Fruit fly (Drosophila melanogaster) whole organism, embryonic: ENCODE measurements around the gene Ifrd1.

ENCODE experiments used
- Antp ChIP-seq: fragments of 200-800 bp; sonication (Bioruptor generic); optimal IDR thresholded peaks from 3 replicates; lab custom pipeline; 2016; ENCODE audit warnings: missing biosample characterization, missing genetic modification characterization
- Bdp1 ChIP-seq: fragments of 200-800 bp; sonication (Bioruptor generic); optimal IDR thresholded peaks from 3 replicates; lab custom pipeline; 2016; ENCODE audit warnings: missing biosample characterization, missing genetic modification characterization
- CG10959 ChIP-seq: fragments of 200-800 bp; sonication (Bioruptor generic); IDR thresholded peaks from 2 replicates; pipeline ENCODE4 v1.3.6; 2022; ENCODE audit warnings: missing biosample characterization, missing genetic modification characterization
- CG10979 ChIP-seq: fragments of 200-800 bp; sonication (Bioruptor generic); optimal IDR thresholded peaks from 2 replicates; lab custom pipeline; 2018; ENCODE audit warnings: missing biosample characterization, mild to moderate bottlenecking, missing genetic modification characterization, moderate library complexity
- CG12236 ChIP-seq: fragments of 200-800 bp; sonication (Bioruptor generic); optimal IDR thresholded peaks from 2 replicates; lab custom pipeline; 2016; ENCODE audit warnings: missing biosample characterization, missing genetic modification characterization
- CG12744 ChIP-seq: fragments of 200-800 bp; sonication (Bioruptor generic); optimal IDR thresholded peaks from 2 replicates; lab custom pipeline; 2016; ENCODE audit warnings: missing biosample characterization, missing genetic modification characterization
- CG13287 ChIP-seq: fragments of 200-800 bp; sonication (Bioruptor generic); IDR thresholded peaks from 2 replicates; pipeline ENCODE4 v1.3.6; 2022; ENCODE audit warnings: missing biosample characterization, missing genetic modification characterization; ENCODE audit not compliant: partially characterized antibody
- CG17328 ChIP-seq: fragments of 200-800 bp; sonication (Bioruptor generic); IDR thresholded peaks from 2 replicates; pipeline ENCODE4 v1.3.6; 2022; ENCODE audit warnings: missing biosample characterization, missing genetic modification characterization
- CG30020 ChIP-seq: fragments of 200-800 bp; optimal IDR thresholded peaks from 2 replicates; lab custom pipeline; 2019; ENCODE audit warnings: missing biosample characterization, mild to moderate bottlenecking, missing genetic modification characterization, moderate library complexity
- CG31365 ChIP-seq: fragments of 200-800 bp; sonication (Bioruptor generic); optimal IDR thresholded peaks from 2 replicates; lab custom pipeline; 2018; ENCODE audit warnings: missing biosample characterization, mild to moderate bottlenecking, missing genetic modification characterization
- CG32532 ChIP-seq: fragments of 200-800 bp; sonication (Bioruptor generic); IDR thresholded peaks from 2 replicates; pipeline ENCODE4 v1.3.6; 2022; ENCODE audit warnings: missing biosample characterization, missing genetic modification characterization
- CG4328 ChIP-seq: fragments of 200-800 bp; sonication (Bioruptor generic); optimal IDR thresholded peaks from 3 replicates; lab custom pipeline; 2017; ENCODE audit warnings: missing biosample characterization, missing genetic modification reagents, missing genetic modification characterization
- CG6254 ChIP-seq: fragments of 200-800 bp; sonication (Bioruptor generic); optimal IDR thresholded peaks from 3 replicates; lab custom pipeline; 2017; ENCODE audit warnings: mild to moderate bottlenecking, missing biosample characterization, missing genetic modification reagents, missing genetic modification characterization
- CG6683 ChIP-seq: fragments of 200-800 bp; sonication (Bioruptor generic); optimal IDR thresholded peaks from 2 replicates; lab custom pipeline; 2017; ENCODE audit warnings: missing biosample characterization, mild to moderate bottlenecking, missing genetic modification characterization, missing genetic modification reagents
- CG7271 ChIP-seq: fragments of 200-800 bp; sonication (Bioruptor generic); optimal IDR thresholded peaks from 2 replicates; lab custom pipeline; 2018; ENCODE audit warnings: missing biosample characterization, mild to moderate bottlenecking, missing genetic modification characterization, moderate library complexity
- CG7839 ChIP-seq: fragments of 200-800 bp; sonication (Bioruptor generic); optimal IDR thresholded peaks from 3 replicates; lab custom pipeline; 2018; ENCODE audit warnings: missing biosample characterization, mild to moderate bottlenecking, missing genetic modification characterization, moderate library complexity
- CG7963 ChIP-seq: fragments of 200-800 bp; sonication (Bioruptor generic); IDR thresholded peaks from 3 replicates; pipeline ENCODE4 v1.3.6; 2022; ENCODE audit warnings: missing biosample characterization, missing genetic modification characterization; ENCODE audit not compliant: partially characterized antibody
- CG8478 ChIP-seq: fragments of >200 bp; optimal IDR thresholded peaks from 2 replicates; lab custom pipeline; 2018
- CkIIα-i1 ChIP-seq: fragments of 200-800 bp; sonication (Bioruptor generic); IDR thresholded peaks from 2 replicates; pipeline ENCODE4 v1.3.6; 2022; ENCODE audit warnings: missing biosample characterization, missing genetic modification characterization
- Dref ChIP-seq: fragments of 200-800 bp; sonication (Bioruptor generic); IDR thresholded peaks from 2 replicates; pipeline ENCODE4 v1.3.6; 2022; ENCODE audit warnings: missing biosample characterization, missing genetic modification characterization
- E2f1 ChIP-seq: fragments of 200-800 bp; sonication (Bioruptor generic); IDR thresholded peaks from 2 replicates; pipeline ENCODE4 v1.3.6; 2022; ENCODE audit warnings: missing biosample characterization, missing genetic modification characterization
- Eip74EF ChIP-seq, 2 experiments: fragments of 200-800 bp in 1 of 2; fragments of >200 bp in 1 of 2; sonication (Bioruptor generic) in 1 of 2; optimal IDR thresholded peaks; 2 replicates each; lab custom pipeline; 2017 to 2019; ENCODE audit warnings: missing biosample characterization in 2 of 2, missing genetic modification characterization in 2 of 2, mild to moderate bottlenecking in 1 of 2, moderate library complexity in 1 of 2
- Gug ChIP-seq: fragments of 200-800 bp; sonication (Bioruptor generic); IDR thresholded peaks from 4 replicates; pipeline ENCODE4 v1.3.6; 2022; ENCODE audit warnings: missing biosample characterization, missing genetic modification characterization
- Lim3 ChIP-seq: fragments of 200-800 bp; sonication (Bioruptor generic); IDR thresholded peaks from 2 replicates; pipeline ENCODE4 v1.3.6; 2022; ENCODE audit warnings: missing biosample characterization, missing genetic modification characterization
- Mad ChIP-seq: fragments of 200-800 bp; sonication (Bioruptor generic); optimal IDR thresholded peaks from 2 replicates; lab custom pipeline; 2016; ENCODE audit warnings: missing biosample characterization, missing genetic modification characterization
- Med ChIP-seq: fragments of 200-800 bp; sonication (Bioruptor generic); peaks from one replicate; lab custom pipeline; 2016; ENCODE audit warnings: missing biosample characterization, missing genetic modification characterization, mild to moderate bottlenecking, inconsistent platforms, moderate library complexity
- Mrtf ChIP-seq: fragments of 200-800 bp; sonication (Bioruptor generic); IDR thresholded peaks from 3 replicates; pipeline ENCODE4 v1.3.6; 2022; ENCODE audit warnings: missing biosample characterization, missing genetic modification characterization
- Nf-YB ChIP-seq: fragments of 200-800 bp; sonication (Bioruptor generic); optimal IDR thresholded peaks from 3 replicates; lab custom pipeline; 2019; ENCODE audit warnings: missing biosample characterization, mild to moderate bottlenecking, missing genetic modification characterization, moderate library complexity
- Optix ChIP-seq: fragments of 200-800 bp; sonication (Bioruptor generic); IDR thresholded peaks from 3 replicates; pipeline ENCODE4 v1.3.6; 2022; ENCODE audit warnings: missing biosample characterization, missing genetic modification characterization
- Ravus ChIP-seq: fragments of 200-800 bp; sonication (Bioruptor generic); IDR thresholded peaks from 2 replicates; pipeline ENCODE4 v1.3.6; 2022; ENCODE audit warnings: missing biosample characterization, missing genetic modification characterization
- Rx ChIP-seq: fragments of 200-800 bp; sonication (Bioruptor generic); IDR thresholded peaks from 2 replicates; pipeline ENCODE4 v1.3.6; 2022; ENCODE audit warnings: missing biosample characterization, missing genetic modification characterization
- Side ChIP-seq: fragments of 200-800 bp; sonication (Bioruptor generic); optimal IDR thresholded peaks from 2 replicates; lab custom pipeline; 2016; ENCODE audit warnings: missing biosample characterization, missing genetic modification characterization
- Sry-β ChIP-seq: fragments of 200-800 bp; sonication (Bioruptor generic); optimal IDR thresholded peaks from 2 replicates; lab custom pipeline; 2018; ENCODE audit warnings: missing biosample characterization, mild to moderate bottlenecking, missing genetic modification characterization, moderate library complexity
- Usf ChIP-seq: fragments of 200-800 bp; sonication (Bioruptor generic); optimal IDR thresholded peaks from 2 replicates; lab custom pipeline; 2017; ENCODE audit warnings: missing genotype, missing biosample characterization, missing genetic modification characterization
- YL-1 ChIP-seq: fragments of 200-800 bp; sonication (Bioruptor generic); optimal IDR thresholded peaks from 3 replicates; lab custom pipeline; 2017; ENCODE audit warnings: missing biosample characterization, mild to moderate bottlenecking, missing genetic modification characterization
- chn ChIP-seq: fragments of 200-800 bp; sonication (Bioruptor generic); optimal IDR thresholded peaks from 2 replicates; lab custom pipeline; 2016; ENCODE audit warnings: missing biosample characterization, missing genetic modification characterization
- ewg ChIP-seq: fragments of 200-800 bp; sonication (Bioruptor generic); optimal IDR thresholded peaks from 3 replicates; lab custom pipeline; 2017; ENCODE audit warnings: mild to moderate bottlenecking, missing biosample characterization, missing genetic modification reagents, missing genetic modification characterization
- fd3F ChIP-seq: fragments of 200-800 bp; sonication (Bioruptor generic); optimal IDR thresholded peaks from 2 replicates; lab custom pipeline; 2018; ENCODE audit warnings: missing biosample characterization, mild to moderate bottlenecking, missing genetic modification characterization, moderate library complexity
- ftz-f1 ChIP-seq: fragments of 200-800 bp; sonication (Bioruptor generic); optimal IDR thresholded peaks from 2 replicates; lab custom pipeline; 2016; ENCODE audit warnings: missing biosample characterization, missing genetic modification characterization
- gfzf ChIP-seq: fragments of 200-800 bp; sonication (Bioruptor generic); optimal IDR thresholded peaks from 2 replicates; lab custom pipeline; 2016; ENCODE audit warnings: missing biosample characterization, mild to moderate bottlenecking, missing genetic modification characterization, moderate library complexity
- grn ChIP-seq: fragments of 200-800 bp; sonication (Bioruptor generic); optimal IDR thresholded peaks from 3 replicates; lab custom pipeline; 2017; ENCODE audit warnings: missing biosample characterization, missing genetic modification characterization
- gsb-n ChIP-seq: fragments of 200-800 bp; sonication (Bioruptor generic); optimal IDR thresholded peaks from 3 replicates; lab custom pipeline; 2018; ENCODE audit warnings: missing biosample characterization, mild to moderate bottlenecking, missing genetic modification characterization
- kay ChIP-seq: fragments of 200-800 bp; sonication (Bioruptor generic); optimal IDR thresholded peaks from 2 replicates; lab custom pipeline; 2016; ENCODE audit warnings: missing biosample characterization, missing genetic modification characterization
- kni ChIP-seq: fragments of 200-800 bp; sonication (Bioruptor generic); optimal IDR thresholded peaks from 3 replicates; lab custom pipeline; 2017; ENCODE audit warnings: mild to moderate bottlenecking, missing biosample characterization, missing genetic modification reagents, missing genetic modification characterization
- lilli ChIP-seq: fragments of 200-800 bp; sonication (Bioruptor generic); optimal IDR thresholded peaks from 3 replicates; lab custom pipeline; 2016; ENCODE audit warnings: missing biosample characterization, missing genetic modification characterization
- luna ChIP-seq: fragments of 200-800 bp; sonication (Bioruptor generic); optimal IDR thresholded peaks from 2 replicates; lab custom pipeline; 2016; ENCODE audit warnings: missing biosample characterization, missing genetic modification characterization
- mam ChIP-seq: fragments of 200-800 bp; sonication (Bioruptor generic); optimal IDR thresholded peaks from 3 replicates; lab custom pipeline; 2016; ENCODE audit warnings: missing biosample characterization, missing genetic modification characterization
- nerfin-1 ChIP-seq: fragments of 200-800 bp; sonication (Bioruptor generic); optimal IDR thresholded peaks from 3 replicates; lab custom pipeline; 2019; ENCODE audit warnings: missing biosample characterization, mild to moderate bottlenecking, missing genetic modification characterization, moderate library complexity
- p53 ChIP-seq: fragments of 200-800 bp; sonication (Bioruptor generic); optimal IDR thresholded peaks from 2 replicates; lab custom pipeline; 2016; ENCODE audit warnings: missing biosample characterization, missing genetic modification characterization
- sug ChIP-seq: fragments of 200-800 bp; optimal IDR thresholded peaks from 2 replicates; lab custom pipeline; 2019; ENCODE audit warnings: missing biosample characterization, mild to moderate bottlenecking, missing genetic modification characterization, moderate library complexity
- vnd ChIP-seq: fragments of 200-800 bp; sonication (Bioruptor generic); IDR thresholded peaks from 3 replicates; pipeline ENCODE4 v1.3.6; 2022; ENCODE audit warnings: missing biosample characterization, missing genetic modification characterization; ENCODE audit not compliant: partially characterized antibody

Ifrd1 gene

DNA sequence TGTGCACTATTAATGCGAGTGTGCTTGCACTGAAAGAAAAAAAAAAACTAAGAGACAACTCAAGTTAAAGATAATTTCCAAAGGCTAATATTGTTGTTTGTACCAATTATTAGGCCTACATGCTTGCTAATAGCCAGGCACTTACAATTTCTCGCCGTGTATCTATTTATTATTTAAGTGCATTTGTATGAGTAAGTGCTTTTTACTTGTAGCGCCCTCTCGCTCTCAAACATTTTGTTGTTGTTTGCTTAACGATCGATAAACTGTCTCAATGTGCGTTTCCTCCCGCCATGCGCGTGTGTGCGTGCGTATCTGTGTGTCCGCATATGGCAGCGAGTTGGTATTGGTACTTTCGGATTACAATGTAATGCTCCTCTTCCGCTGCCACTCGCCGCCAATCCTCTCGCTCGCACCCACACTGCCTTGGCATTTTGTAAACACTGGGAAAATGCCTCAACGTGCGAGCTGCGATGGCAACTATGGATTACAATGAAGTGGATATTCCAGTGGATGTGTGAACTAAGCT is 22.8 kb upstream of the Ifrd1 start (continued):
- no peak for TF ChIP-seq CG31365
- no peak for TF ChIP-seq Usf (GFP tag; lab: Kevin White, UChicago)
- peak; percentile 79 for TF ChIP-seq ewg (GFP tag; lab: Kevin White, UChicago)
- peak; percentile 76 for TF ChIP-seq Side (GFP tag; lab: Kevin White, UChicago)
- TF ChIP-seq CG13287 (GFP tag; lab: Robert Waterston, UW) = no peak
- TF ChIP-seq Bdp1 (GFP tag; lab: Kevin White, UChicago) = peak; percentile 81
- no peak for TF ChIP-seq gfzf (GFP tag; lab: Kevin White, UChicago)
- no peak for TF ChIP-seq CG30020 (tag; lab: Kevin White, UChicago)
- TF ChIP-seq vnd (GFP tag; lab: Robert Waterston, UW) = no peak
- peak; percentile 92 for TF ChIP-seq chn (GFP tag; lab: Kevin White, UChicago)
- peak; percentile 80 for TF ChIP-seq CG12236 (GFP tag; lab: Kevin White, UChicago)
- TF ChIP-seq CG6683 (GFP tag; lab: Kevin White, UChicago) = peak; percentile 38
- TF ChIP-seq Antp (GFP tag; lab: Kevin White, UChicago) = peak; percentile 90
- TF ChIP-seq ftz-f1 = no peak
- TF ChIP-seq Dref = no peak
- TF ChIP-seq CG10979 (tag; lab: Kevin White, UChicago) = peak; percentile 75
- TF ChIP-seq kni (GFP tag; lab: Kevin White, UChicago) = peak; percentile 88
- TF ChIP-seq Gug (GFP tag; lab: Robert Waterston, UW) = peak; percentile 89
- peak; percentile 29 for TF ChIP-seq CG8478
- TF ChIP-seq CG6254 (GFP tag; lab: Kevin White, UChicago) = peak; percentile 65
- TF ChIP-seq CG4328 (GFP tag; lab: Kevin White, UChicago) = no peak
- no peak for TF ChIP-seq YL-1 (GFP tag; lab: Kevin White, UChicago)
- TF ChIP-seq Nf-YB (GFP tag; lab: Kevin White, UChicago) = peak; percentile 32
- TF ChIP-seq luna (GFP tag; lab: Kevin White, UChicago) = no peak
- peak; percentile 41 for TF ChIP-seq fd3F
- peak; percentile 79 for TF ChIP-seq kay (GFP tag; lab: Kevin White, UChicago)
- TF ChIP-seq CG7839 (tag; lab: Kevin White, UChicago) = peak; percentile 84
- TF ChIP-seq CG32532 (GFP tag; lab: Robert Waterston, UW) = peak; percentile 49; the same call in 1 of the 2 replicates
- peak; percentile 49 for TF ChIP-seq p53 (GFP tag; lab: Kevin White, UChicago)
- TF ChIP-seq sug (tag; lab: Kevin White, UChicago) = no peak
- peak; percentile 96 for TF ChIP-seq Med (GFP tag; lab: Kevin White, UChicago)
- TF ChIP-seq E2f1 (GFP tag; lab: Robert Waterston, UW) = peak; percentile 84
- peak; percentile 90 for TF ChIP-seq CG17328 (GFP tag; lab: Robert Waterston, UW)
- peak in 1 of 2 experiments; percentile 62 for TF ChIP-seq Eip74EF (GFP tag; optimal IDR thresholded peaks at IDR 0.05; lab: Kevin White, UChicago)
- TF ChIP-seq Optix (GFP tag; lab: Robert Waterston, UW) = peak; percentile 83
- no peak for TF ChIP-seq Ravus (GFP tag; lab: Robert Waterston, UW)
- TF ChIP-seq CkIIα-i1 (GFP tag; lab: Robert Waterston, UW) = no peak
- peak; percentile 62 for TF ChIP-seq gsb-n (tag; lab: Kevin White, UChicago)
- TF ChIP-seq CG7963 (GFP tag; lab: Robert Waterston, UW) = no peak
- TF ChIP-seq Lim3 (GFP tag; lab: Robert Waterston, UW) = peak; percentile 59; the same call in 1 of the 2 replicates
- peak; percentile 82 for TF ChIP-seq Mrtf
- peak; percentile 66 for TF ChIP-seq CG12744
- TF ChIP-seq CG10959 (GFP tag; lab: Robert Waterston, UW) = peak; percentile 72
- TF ChIP-seq lilli (GFP tag; lab: Kevin White, UChicago) = peak; percentile 96
- peak; percentile 17 for TF ChIP-seq CG7271 (tag; lab: Kevin White, UChicago)
- TF ChIP-seq Mad = peak; percentile 81
- TF ChIP-seq mam = peak; percentile 75
- TF ChIP-seq Rx (GFP tag; lab: Robert Waterston, UW) = peak; percentile 83
- TF ChIP-seq nerfin-1 (tag; lab: Kevin White, UChicago) = peak; percentile 82
- peak; percentile 7 for TF ChIP-seq Sry-β (GFP tag; lab: Kevin White, UChicago)
- TF ChIP-seq grn = peak; percentile 35
